Worm (Caenorhabditis elegans): ENCODE results near the gene F20D6.8.

The F20D6.8 gene

DNA sequence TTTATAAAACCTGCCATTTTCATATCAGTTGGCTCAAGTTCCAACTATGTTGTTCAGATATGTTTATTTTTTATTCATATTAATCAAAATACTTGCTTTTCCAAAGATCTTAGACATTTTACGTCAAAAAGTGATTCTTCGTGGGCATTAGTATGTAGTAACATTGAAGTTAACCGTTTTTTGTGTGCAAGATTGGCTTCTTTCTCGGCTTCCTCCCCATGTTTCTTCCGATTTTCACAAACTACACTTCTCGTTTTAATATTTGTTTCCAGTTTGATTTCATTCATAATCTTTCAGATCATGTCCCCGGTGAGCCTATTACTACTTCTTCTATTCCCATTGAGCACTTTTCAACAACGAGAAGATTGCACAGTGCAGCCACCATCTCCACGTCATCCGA is 10.6 kb downstream of the F20D6.8 start, which contains the start of gene sul-2:
Gene sul-2 (plus strand): TSS at position 301 of the 400 bp plus-strand sequence.
- TF ChIP-seq ztf-23 (GFP tag; IDR thresholded peaks at IDR 0.05): no peak
- TF ChIP-seq klf-2 (GFP tag; conservative IDR thresholded peaks at IDR 0.05): no peak
- TF ChIP-seq ztf-29 (GFP tag; IDR thresholded peaks at IDR 0.05): no peak

DNA sequence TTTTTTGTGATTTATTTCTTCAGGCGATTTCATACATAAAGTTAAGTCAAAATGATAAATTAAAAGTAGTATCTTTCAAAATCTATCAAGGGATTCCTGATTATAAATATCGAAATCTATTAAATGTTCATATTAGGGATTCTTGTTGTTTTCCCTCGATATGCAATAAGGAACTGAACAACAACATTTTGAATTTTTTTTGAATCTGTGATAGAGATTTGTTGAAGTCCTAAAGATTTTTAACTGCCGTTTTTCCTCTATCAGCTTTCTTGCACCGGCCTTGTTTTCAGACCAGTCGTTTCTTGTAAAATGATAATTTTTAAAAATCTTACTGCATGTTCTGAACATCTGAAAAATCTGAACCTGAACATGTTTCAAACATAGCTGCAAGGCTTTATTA is 12.3 kb downstream of the F20D6.8 start:
- TF ChIP-seq klf-2 (GFP tag; conservative IDR thresholded peaks at IDR 0.05) (no peak), tab-1 (GFP tag; IDR thresholded peaks at IDR 0.05) (no peak), cog-1 (tag; optimal IDR thresholded peaks at IDR 0.05) (no peak), T22C8.4 (GFP tag; IDR thresholded peaks at IDR 0.05) (no peak), ztf-23 (GFP tag; IDR thresholded peaks at IDR 0.05) (no peak), med-1 (GFP tag; optimal IDR thresholded peaks at IDR 0.05; ENCODE audit: insufficient read depth) (no peak), ref-1 (GFP tag; conservative IDR thresholded peaks at IDR 0.05) (no peak), flt-1 (GFP tag; IDR thresholded peaks at IDR 0.05) (no peak), ztf-29 (GFP tag; IDR thresholded peaks at IDR 0.05) (no peak)

DNA sequence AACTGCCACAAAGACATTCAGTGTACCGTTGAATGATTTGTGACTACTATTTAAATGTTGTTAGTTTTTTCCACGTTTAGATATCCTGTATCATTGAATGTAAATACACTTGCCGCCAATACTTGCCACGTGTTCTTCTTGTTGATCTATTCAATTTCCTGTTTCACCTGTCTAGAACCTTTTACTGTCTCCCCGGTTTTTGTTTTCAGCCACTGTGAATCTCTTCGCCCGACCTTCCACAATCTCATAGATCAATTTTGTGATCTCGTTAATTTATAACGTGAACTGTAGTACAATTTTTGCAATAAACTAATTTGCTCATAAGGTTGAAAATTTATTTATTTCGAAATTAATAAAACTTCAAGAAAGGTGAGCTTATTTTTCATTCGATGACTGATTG is 22.7 kb downstream of the F20D6.8 start, which contains the start of gene D1014.13:
Gene D1014.13 (plus strand): TSS at position 301 of the 400 bp plus-strand sequence.
- TF ChIP-seq ztf-29 (GFP tag; IDR thresholded peaks at IDR 0.05) (no peak), flt-1 (GFP tag; IDR thresholded peaks at IDR 0.05) (no peak), tab-1 (GFP tag; IDR thresholded peaks at IDR 0.05) (no peak), med-1 (GFP tag; optimal IDR thresholded peaks at IDR 0.05; ENCODE audit: insufficient read depth) (no peak), ref-1 (GFP tag; conservative IDR thresholded peaks at IDR 0.05) (no peak), T22C8.4 (GFP tag; IDR thresholded peaks at IDR 0.05) (no peak), ztf-23 (GFP tag; IDR thresholded peaks at IDR 0.05) (no peak), cog-1 (tag; optimal IDR thresholded peaks at IDR 0.05) (no peak), klf-2 (GFP tag; conservative IDR thresholded peaks at IDR 0.05) (no peak)

DNA sequence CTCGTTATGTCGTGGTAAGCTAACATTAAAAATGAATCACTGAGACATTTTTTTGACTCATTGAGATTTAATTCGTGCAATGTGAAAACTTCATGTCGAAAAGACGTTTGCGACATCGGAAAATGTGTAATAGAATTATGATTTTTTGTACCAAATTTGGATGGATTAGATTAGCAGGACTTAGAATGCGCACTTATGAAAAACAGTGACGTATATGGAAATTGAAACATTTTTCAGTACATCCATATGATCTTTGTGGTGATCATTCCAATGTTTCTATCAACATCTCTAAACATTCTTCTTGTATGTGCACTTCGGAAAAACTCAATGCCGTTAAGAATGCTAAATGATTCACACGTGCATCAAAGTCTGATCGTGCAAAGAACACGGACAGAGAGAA is 23.6 kb downstream of the F20D6.8 start:
- no peak for TF ChIP-seq ztf-23 (GFP tag; IDR thresholded peaks at IDR 0.05)
- TF ChIP-seq klf-2 (GFP tag; conservative IDR thresholded peaks at IDR 0.05): no peak
- no peak for TF ChIP-seq ref-1 (GFP tag; conservative IDR thresholded peaks at IDR 0.05)
- no peak for TF ChIP-seq T22C8.4 (GFP tag; IDR thresholded peaks at IDR 0.05)
- no peak for TF ChIP-seq med-1 (GFP tag; optimal IDR thresholded peaks at IDR 0.05; ENCODE audit: insufficient read depth)
- TF ChIP-seq cog-1 (tag; optimal IDR thresholded peaks at IDR 0.05): no peak
- no peak for TF ChIP-seq ztf-29 (GFP tag; IDR thresholded peaks at IDR 0.05)
- TF ChIP-seq flt-1 (GFP tag; IDR thresholded peaks at IDR 0.05): no peak
- no peak for TF ChIP-seq tab-1 (GFP tag; IDR thresholded peaks at IDR 0.05)

DNA sequence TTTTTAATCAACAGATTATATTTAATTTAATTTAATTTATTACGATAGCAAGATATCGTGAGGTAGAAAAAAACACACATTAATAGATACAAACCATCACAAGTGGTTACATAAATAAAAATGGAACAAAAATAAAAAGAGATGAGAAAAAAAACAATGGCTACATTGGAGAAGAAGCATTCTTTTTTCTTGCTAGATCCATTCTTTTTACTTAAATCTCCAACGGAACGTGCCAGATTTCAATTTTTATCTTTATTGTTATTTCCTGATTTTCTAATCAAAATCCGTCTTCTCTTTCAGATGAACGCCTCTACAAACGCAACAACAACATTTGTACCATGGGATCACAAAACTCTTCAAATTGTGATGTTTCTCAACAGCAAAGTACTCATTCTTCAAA is 24.5 kb downstream of the F20D6.8 start, which contains the start of gene D1014.2:
Gene D1014.2 (plus strand): TSS at position 301 of the 400 bp plus-strand sequence.
- no peak for TF ChIP-seq flt-1 (GFP tag; IDR thresholded peaks at IDR 0.05)

DNA sequence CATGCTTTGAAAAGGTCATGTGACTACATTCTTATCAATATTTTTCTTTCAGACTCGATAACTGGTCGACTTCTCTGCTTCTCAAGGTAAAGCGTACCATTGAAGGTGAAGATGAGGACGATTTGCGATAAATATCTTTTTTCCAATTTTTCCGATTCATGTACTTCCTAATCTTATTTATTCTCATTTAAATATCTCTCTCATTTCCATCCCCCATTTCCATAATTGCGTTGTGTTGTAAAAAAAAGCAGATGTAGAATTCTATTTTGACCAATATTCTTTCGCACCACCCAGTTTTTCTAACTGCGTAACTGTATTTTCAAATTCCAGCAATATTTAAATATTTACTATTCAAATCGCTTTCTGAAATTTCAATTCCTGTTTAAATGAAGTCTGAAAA is 35.1 kb downstream of the F20D6.8 start, which contains the start of gene D1014.4:
Gene D1014.4 (plus strand): TSS at position 301 of the 400 bp plus-strand sequence.
- TF ChIP-seq med-1 (GFP tag; optimal IDR thresholded peaks at IDR 0.05; ENCODE audit: insufficient read depth): no peak
- no peak for TF ChIP-seq T22C8.4 (GFP tag; IDR thresholded peaks at IDR 0.05)
- no peak for TF ChIP-seq klf-2 (GFP tag; conservative IDR thresholded peaks at IDR 0.05)
- TF ChIP-seq flt-1 (GFP tag; IDR thresholded peaks at IDR 0.05): no peak
- no peak for TF ChIP-seq ref-1 (GFP tag; conservative IDR thresholded peaks at IDR 0.05)
- TF ChIP-seq ztf-23 (GFP tag; IDR thresholded peaks at IDR 0.05): no peak
- TF ChIP-seq tab-1 (GFP tag; IDR thresholded peaks at IDR 0.05): no peak
- TF ChIP-seq cog-1 (tag; optimal IDR thresholded peaks at IDR 0.05): no peak
- TF ChIP-seq ztf-29 (GFP tag; IDR thresholded peaks at IDR 0.05): no peak

DNA sequence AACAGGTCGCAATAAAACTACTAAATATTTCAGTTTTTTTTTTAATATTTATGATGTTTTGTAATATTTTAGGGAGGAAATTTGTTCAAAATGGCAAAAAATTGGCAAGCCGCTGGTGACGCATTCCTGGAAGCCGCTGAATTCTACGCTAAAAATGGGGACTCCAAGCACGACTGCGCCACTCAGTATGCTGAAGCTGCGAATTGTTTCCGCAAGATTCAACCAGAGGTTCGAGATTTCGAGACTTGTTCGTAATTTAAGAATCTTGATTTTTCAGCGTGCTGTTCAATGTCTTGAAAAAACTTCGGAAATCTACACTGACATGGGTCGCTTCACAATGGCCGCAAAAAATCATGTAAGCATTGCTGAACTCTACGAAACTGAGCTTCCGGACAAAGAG is 36.4 kb downstream of the F20D6.8 start:
- TF ChIP-seq klf-2 (GFP tag; conservative IDR thresholded peaks at IDR 0.05) (no peak), ztf-23 (GFP tag; IDR thresholded peaks at IDR 0.05) (no peak), tab-1 (GFP tag; IDR thresholded peaks at IDR 0.05) (no peak), T22C8.4 (GFP tag; IDR thresholded peaks at IDR 0.05) (no peak), ztf-29 (GFP tag; IDR thresholded peaks at IDR 0.05) (no peak), ref-1 (GFP tag; conservative IDR thresholded peaks at IDR 0.05) (no peak)

DNA sequence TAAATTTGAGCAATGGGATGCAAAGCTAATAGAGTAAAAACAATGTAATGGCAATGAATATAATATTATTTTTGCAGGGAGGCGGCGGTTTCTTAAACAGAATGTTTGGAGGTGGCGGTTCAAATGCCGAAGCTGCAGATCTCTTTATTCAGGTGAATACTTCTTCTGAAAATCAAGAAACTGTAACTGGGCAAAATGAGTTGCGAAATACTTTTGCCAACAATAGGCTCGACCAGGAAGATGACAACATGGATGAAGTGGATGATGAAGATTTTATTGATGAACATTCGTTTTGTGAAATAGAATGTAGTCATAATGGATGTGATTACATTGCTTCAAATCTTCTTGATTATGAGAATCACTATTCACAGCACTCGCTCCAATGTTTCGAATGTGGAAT is 37.3 kb downstream of the F20D6.8 start:
- TF ChIP-seq tab-1 (GFP tag; IDR thresholded peaks at IDR 0.05) (no peak), cog-1 (tag; optimal IDR thresholded peaks at IDR 0.05) (no peak), ztf-29 (GFP tag; IDR thresholded peaks at IDR 0.05) (no peak), flt-1 (GFP tag; IDR thresholded peaks at IDR 0.05) (no peak), ref-1 (GFP tag; conservative IDR thresholded peaks at IDR 0.05) (no peak), T22C8.4 (GFP tag; IDR thresholded peaks at IDR 0.05) (no peak), med-1 (GFP tag; optimal IDR thresholded peaks at IDR 0.05; ENCODE audit: insufficient read depth) (no peak), klf-2 (GFP tag; conservative IDR thresholded peaks at IDR 0.05) (no peak), ztf-23 (GFP tag; IDR thresholded peaks at IDR 0.05) (no peak)

DNA sequence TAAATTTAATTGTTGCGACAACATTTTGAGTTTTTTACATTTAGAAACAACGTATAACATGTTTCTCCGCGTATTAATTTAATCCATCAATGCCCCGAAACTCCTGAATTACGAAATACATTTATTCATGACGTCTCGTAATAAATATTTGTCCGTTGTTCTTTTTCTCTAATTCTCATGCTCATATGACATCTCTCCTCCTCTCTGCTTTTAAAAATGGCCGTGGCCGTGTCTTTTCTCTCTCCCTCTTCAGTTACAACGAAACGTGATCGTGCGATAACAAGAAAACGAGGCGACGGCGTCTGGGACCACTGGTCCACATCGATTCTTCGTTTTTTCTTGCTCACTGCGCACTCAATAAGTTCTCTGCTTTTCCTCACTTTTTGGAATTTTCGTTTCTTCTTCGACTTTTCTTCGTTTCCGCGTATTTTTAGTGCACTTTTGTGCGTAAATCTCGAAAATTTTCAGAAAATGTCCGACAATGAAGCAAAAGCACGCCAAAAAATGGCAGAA is 37.9 kb downstream of the F20D6.8 start, which contains the start of gene snap-1:
Gene snap-1 (plus strand): TSS at position 463 of the 513 bp plus-strand sequence.
- no peak for TF ChIP-seq med-1 (GFP tag; optimal IDR thresholded peaks at IDR 0.05; ENCODE audit: insufficient read depth)

DNA sequence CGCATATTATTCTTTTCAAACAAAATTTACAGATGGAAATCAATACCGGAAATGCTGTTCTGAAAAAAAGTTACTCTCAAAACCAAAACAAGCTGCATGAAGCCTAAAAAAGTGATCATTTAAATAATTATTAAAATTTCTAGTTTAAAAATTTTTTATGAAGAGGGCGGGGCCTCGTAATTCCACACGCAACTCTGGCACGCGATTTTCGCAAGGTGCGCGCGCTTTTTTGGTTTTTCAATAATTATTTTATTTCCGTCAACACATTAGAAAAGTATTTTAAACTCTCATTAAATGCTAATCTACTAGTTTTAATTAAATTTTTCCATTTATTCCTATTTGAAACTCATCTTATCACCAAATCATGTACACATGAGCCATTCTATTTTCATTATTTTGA is 38.4 kb downstream of the F20D6.8 start:
- TF ChIP-seq klf-2 (GFP tag; conservative IDR thresholded peaks at IDR 0.05): no peak
- no peak for TF ChIP-seq ref-1 (GFP tag; conservative IDR thresholded peaks at IDR 0.05)
- TF ChIP-seq tab-1 (GFP tag; IDR thresholded peaks at IDR 0.05): no peak
- no peak for TF ChIP-seq ztf-23 (GFP tag; IDR thresholded peaks at IDR 0.05)
- TF ChIP-seq ztf-29 (GFP tag; IDR thresholded peaks at IDR 0.05): no peak
- no peak for TF ChIP-seq med-1 (GFP tag; optimal IDR thresholded peaks at IDR 0.05; ENCODE audit: insufficient read depth)
- TF ChIP-seq cog-1 (tag; optimal IDR thresholded peaks at IDR 0.05): no peak
- no peak for TF ChIP-seq T22C8.4 (GFP tag; IDR thresholded peaks at IDR 0.05)
- no peak for TF ChIP-seq flt-1 (GFP tag; IDR thresholded peaks at IDR 0.05)
